Fruit fly (Drosophila melanogaster): ENCODE results near the gene TTLL6B.

The TTLL6B gene

DNA sequence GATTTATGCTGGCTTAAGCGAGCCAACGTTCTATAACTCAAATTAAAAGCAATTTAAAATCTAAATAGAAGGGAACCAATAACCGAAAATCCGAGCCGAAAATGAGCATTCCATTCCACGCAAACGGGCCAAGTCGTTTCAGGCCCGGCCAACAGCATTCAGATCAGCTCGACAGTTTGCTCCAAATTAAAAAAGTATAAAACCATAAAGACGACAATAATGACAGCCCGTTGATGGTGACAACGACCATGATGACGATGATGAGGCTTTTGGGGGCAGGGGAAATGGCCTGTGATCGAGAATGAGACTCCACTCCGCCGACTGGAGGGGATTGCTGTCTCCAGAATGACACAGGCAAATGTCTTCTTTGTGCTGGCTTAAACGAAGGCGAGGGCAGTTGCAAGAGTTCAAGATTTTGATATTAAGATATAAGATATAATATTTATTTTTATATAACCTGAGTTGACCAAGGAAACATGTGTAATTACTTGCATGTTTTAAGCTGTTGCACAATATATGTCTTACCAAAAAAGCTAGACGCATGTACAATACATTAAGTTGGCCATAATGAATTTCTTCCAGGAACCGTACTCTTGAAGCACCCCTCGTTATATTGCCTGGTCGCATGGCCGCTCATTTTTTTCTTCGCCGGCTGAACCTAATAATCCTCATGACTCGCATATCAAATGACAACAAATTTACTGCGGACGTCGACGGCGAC lies 46.0 kb downstream of the TTLL6B start:
- TF ChIP-seq Dll (optimal IDR thresholded peaks at IDR 0.05): no peak
- no peak for TF ChIP-seq EcR (GFP tag; optimal IDR thresholded peaks at IDR 0.05)
- no peak for TF ChIP-seq usp (GFP tag; optimal IDR thresholded peaks at IDR 0.05)
- no peak for TF ChIP-seq CG8478 (optimal IDR thresholded peaks at IDR 0.05)
- no peak for TF ChIP-seq psq (optimal IDR thresholded peaks at IDR 0.05)
- no peak for TF ChIP-seq pan (optimal IDR thresholded peaks at IDR 0.05)

DNA sequence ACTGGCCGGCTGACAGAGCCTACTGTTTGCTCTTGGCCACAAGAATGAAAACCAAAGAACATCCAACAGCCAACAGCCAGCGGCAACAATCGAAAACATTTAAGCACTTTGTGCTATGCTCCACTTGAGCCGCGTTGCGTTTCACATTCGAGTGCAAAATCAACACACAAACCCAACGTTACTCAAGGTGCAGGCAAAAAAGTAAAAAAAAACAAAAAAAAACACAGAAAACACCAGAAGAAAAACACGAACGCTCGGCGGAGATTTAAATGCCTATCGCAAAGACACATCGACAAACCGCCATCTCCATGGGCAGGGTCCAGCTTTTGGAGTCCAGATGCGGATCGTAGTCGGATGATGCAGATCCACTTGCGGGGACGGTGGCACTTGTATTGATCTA lies 47.0 kb downstream of the TTLL6B start:
- TF ChIP-seq Dll (optimal IDR thresholded peaks at IDR 0.05): no peak
- TF ChIP-seq CG8478 (optimal IDR thresholded peaks at IDR 0.05): no peak
- TF ChIP-seq pan (optimal IDR thresholded peaks at IDR 0.05): no peak
- TF ChIP-seq EcR (GFP tag; optimal IDR thresholded peaks at IDR 0.05): no peak
- no peak for TF ChIP-seq psq (optimal IDR thresholded peaks at IDR 0.05)
- no peak for TF ChIP-seq usp (GFP tag; optimal IDR thresholded peaks at IDR 0.05)

DNA sequence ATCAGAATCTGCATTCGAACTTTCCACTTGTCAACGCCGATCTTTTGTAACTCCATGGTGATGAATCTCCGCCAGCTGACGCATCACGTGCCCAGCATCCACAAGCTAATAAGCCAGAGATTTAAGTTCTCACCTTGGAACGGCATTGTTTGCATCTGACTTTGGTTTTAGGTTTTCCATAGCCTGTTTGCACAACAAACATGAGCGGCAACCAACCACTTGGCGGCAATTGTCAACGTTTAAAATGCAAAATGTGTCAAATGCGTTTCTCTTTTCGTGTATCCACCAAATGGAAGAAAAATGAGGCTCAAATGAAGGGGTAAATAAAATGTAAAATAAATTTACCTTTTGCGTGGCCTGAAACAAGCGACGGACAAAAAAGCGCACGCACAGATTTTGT lies 48.5 kb downstream of the TTLL6B start:
- TF ChIP-seq pan (optimal IDR thresholded peaks at IDR 0.05): no peak
- no peak for TF ChIP-seq CG8478 (optimal IDR thresholded peaks at IDR 0.05)
- TF ChIP-seq Dll (optimal IDR thresholded peaks at IDR 0.05): no peak
- no peak for TF ChIP-seq EcR (GFP tag; optimal IDR thresholded peaks at IDR 0.05)
- TF ChIP-seq usp (GFP tag; optimal IDR thresholded peaks at IDR 0.05): no peak
- TF ChIP-seq psq (optimal IDR thresholded peaks at IDR 0.05): no peak

DNA sequence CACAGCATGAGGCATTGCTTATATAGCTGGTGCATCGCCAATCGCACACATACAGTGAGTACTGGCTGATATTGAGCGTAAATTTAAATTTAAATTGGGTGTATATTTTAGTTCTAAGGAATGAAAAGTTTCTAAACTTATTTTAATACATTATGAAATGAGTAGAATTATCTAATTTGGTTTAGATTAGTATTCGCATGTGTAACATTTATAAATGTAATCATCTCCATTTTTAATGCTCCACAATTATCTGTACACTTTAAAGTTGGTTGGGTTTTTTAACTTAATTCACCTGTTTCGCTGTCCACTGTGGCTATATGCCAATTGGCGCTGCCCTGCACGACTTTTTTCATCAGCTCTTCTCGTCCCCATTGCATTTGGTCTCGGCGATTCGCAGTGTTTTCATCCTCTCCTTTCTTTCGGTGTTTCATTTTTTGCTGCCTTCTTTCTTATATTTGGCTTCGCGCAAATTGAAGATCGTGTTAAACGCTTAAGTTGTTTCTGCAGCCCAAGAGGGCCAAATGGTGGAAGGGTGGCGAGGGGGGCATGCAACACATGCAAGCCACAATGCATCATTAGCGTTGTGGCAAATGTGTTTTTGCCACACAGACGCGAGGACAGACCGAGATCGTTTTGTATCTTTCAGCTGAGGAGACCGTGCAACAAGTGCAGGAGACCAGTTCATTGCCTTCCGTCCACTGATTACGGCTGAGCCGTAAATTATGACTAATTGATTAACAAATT lies 49.1 kb downstream of the TTLL6B start:
- no peak for TF ChIP-seq EcR (GFP tag; optimal IDR thresholded peaks at IDR 0.05)
- TF ChIP-seq pan (optimal IDR thresholded peaks at IDR 0.05): no peak
- TF ChIP-seq Dll (optimal IDR thresholded peaks at IDR 0.05): peak; percentile 41
- no peak for TF ChIP-seq usp (GFP tag; optimal IDR thresholded peaks at IDR 0.05)
- TF ChIP-seq psq (optimal IDR thresholded peaks at IDR 0.05): no peak

DNA sequence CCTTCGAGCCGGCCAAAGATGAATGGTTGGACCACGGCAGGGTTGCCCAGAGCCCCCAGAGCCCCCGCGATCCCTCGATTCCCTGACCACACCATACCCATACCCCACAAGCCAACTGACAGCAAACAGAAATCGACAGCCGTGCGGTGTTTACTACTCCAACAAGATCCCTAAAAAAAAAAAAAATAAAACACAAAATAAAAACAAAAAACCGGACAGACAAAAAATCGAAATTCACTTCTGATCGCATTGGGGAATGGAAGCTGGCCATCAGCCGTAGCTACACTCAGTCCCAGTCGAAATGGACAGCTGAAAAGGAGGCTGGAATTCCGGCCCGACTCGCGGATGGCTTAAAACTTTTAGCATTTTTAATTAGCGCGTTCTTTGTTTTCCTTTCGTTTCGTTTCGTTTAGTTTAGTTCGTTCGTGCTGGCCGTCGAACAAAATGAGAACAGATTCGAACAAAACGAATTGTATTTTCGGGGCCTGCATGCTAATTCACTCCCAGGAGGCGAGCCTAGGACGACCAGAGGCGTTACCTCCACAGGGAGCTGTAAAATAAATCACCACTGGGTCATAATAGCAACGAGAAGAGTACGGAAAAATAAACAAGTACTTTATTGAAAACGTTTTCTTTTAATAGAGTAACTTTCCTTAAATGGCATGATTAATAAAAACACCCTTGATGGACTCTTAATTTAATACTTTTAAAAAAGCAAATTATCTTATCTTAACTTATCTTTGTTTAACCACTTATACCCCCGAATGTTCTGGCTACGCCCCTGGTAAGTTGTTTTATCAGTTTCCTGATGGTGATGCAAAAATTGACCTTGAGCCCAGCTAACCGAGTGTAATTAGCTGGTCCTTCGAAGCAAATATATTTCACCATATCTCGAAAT lies 51.7 kb downstream of the TTLL6B start:
- TF ChIP-seq Dll (optimal IDR thresholded peaks at IDR 0.05) (no peak), EcR (GFP tag; optimal IDR thresholded peaks at IDR 0.05) (no peak), psq (optimal IDR thresholded peaks at IDR 0.05) (no peak), CG8478 (optimal IDR thresholded peaks at IDR 0.05) (no peak), pan (optimal IDR thresholded peaks at IDR 0.05) (no peak), usp (GFP tag; optimal IDR thresholded peaks at IDR 0.05) (no peak)

Data from whole organism.